Fruit fly (Drosophila melanogaster) whole organism, embryonic: ENCODE measurements around the gene Fgop2.

Experiments used
- CG10147 ChIP-seq: fragments of 200-800 bp; sonication (Bioruptor generic); optimal IDR thresholded peaks from 2 replicates; lab custom pipeline; 2019; ENCODE audit warnings: missing biosample characterization, mild to moderate bottlenecking, missing genetic modification characterization, moderate library complexity
- CG10274 ChIP-seq: fragments of 200-800 bp; sonication (Bioruptor generic); optimal IDR thresholded peaks from 3 replicates; lab custom pipeline; 2017; ENCODE audit warnings: missing biosample characterization, mild to moderate bottlenecking, missing genetic modification characterization
- CG12769 ChIP-seq: fragments of 200-800 bp; sonication (Bioruptor generic); optimal IDR thresholded peaks from 2 replicates; lab custom pipeline; 2019; ENCODE audit warnings: missing biosample characterization, mild to moderate bottlenecking, missing genetic modification characterization, moderate library complexity
- CG13624 ChIP-seq: fragments of 200-800 bp; sonication (Bioruptor generic); optimal IDR thresholded peaks from 2 replicates; lab custom pipeline; 2016; ENCODE audit warnings: missing biosample characterization, missing genetic modification characterization
- CG15479 ChIP-seq: fragments of 200-800 bp; sonication (Bioruptor generic); optimal IDR thresholded peaks from 3 replicates; lab custom pipeline; 2019; ENCODE audit warnings: missing biosample characterization, mild to moderate bottlenecking, missing genetic modification characterization, moderate library complexity
- CG15514 ChIP-seq: fragments of 200-800 bp; sonication (Bioruptor generic); optimal IDR thresholded peaks from 3 replicates; lab custom pipeline; 2017; ENCODE audit warnings: missing biosample characterization, missing genetic modification characterization, mild to moderate bottlenecking, moderate library complexity, missing genetic modification reagents
- CG16813 ChIP-seq: fragments of 200-800 bp; sonication (Bioruptor generic); IDR thresholded peaks from 3 replicates; pipeline ENCODE4 v1.3.6; 2022; ENCODE audit warnings: missing biosample characterization, missing genetic modification characterization; ENCODE audit not compliant: partially characterized antibody
- CG16815 ChIP-seq: fragments of 200-800 bp; sonication (Bioruptor generic); optimal IDR thresholded peaks from 3 replicates; lab custom pipeline; 2017; ENCODE audit warnings: missing biosample characterization, mild to moderate bottlenecking, missing genetic modification characterization
- CG17186 ChIP-seq: fragments of 200-800 bp; sonication (Bioruptor generic); optimal IDR thresholded peaks from 3 replicates; lab custom pipeline; 2017; ENCODE audit warnings: missing biosample characterization, missing genetic modification reagents, missing genetic modification characterization
- CG17359 ChIP-seq: fragments of 200-800 bp; sonication (Bioruptor generic); optimal IDR thresholded peaks from 3 replicates; lab custom pipeline; 2018; ENCODE audit warnings: missing biosample characterization, mild to moderate bottlenecking, missing genetic modification characterization, moderate library complexity
- CG17568 ChIP-seq: fragments of 200-800 bp; sonication (Bioruptor generic); optimal IDR thresholded peaks from 2 replicates; lab custom pipeline; 2018; ENCODE audit warnings: missing biosample characterization, mild to moderate bottlenecking, missing genetic modification characterization, moderate library complexity
- CG17829 ChIP-seq: fragments of 200-800 bp; optimal IDR thresholded peaks from 2 replicates; lab custom pipeline; 2019; ENCODE audit warnings: missing biosample characterization, mild to moderate bottlenecking, missing genetic modification characterization, moderate library complexity
- CG3163 ChIP-seq: fragments of 200-800 bp; sonication (Bioruptor generic); optimal IDR thresholded peaks from 3 replicates; lab custom pipeline; 2016; ENCODE audit warnings: missing biosample characterization, missing genetic modification characterization
- CG5245 ChIP-seq: fragments of 200-800 bp; sonication (Bioruptor generic); optimal IDR thresholded peaks from 3 replicates; lab custom pipeline; 2016; ENCODE audit warnings: missing biosample characterization, missing genetic modification characterization
- CG6175 ChIP-seq: fragments of 200-800 bp; sonication (Bioruptor generic); IDR thresholded peaks from 3 replicates; pipeline ENCODE4 v1.3.6; 2022; ENCODE audit warnings: missing biosample characterization, missing genetic modification characterization
- CG6683 ChIP-seq: fragments of 200-800 bp; sonication (Bioruptor generic); optimal IDR thresholded peaks from 2 replicates; lab custom pipeline; 2017; ENCODE audit warnings: missing biosample characterization, mild to moderate bottlenecking, missing genetic modification characterization, missing genetic modification reagents
- CG8290 ChIP-seq, 3 experiments: fragments of 200-800 bp; sonication (Bioruptor generic); optimal IDR thresholded peaks; 2 replicates each; lab custom pipeline; 2016 to 2019; ENCODE audit warnings: missing biosample characterization in 3 of 3, missing genetic modification characterization in 3 of 3, mild to moderate bottlenecking in 2 of 3, moderate library complexity in 1 of 3
- CG8944 ChIP-seq: fragments of 200-800 bp; sonication (Bioruptor generic); optimal IDR thresholded peaks from 3 replicates; lab custom pipeline; 2016; ENCODE audit warnings: missing biosample characterization, missing genetic modification characterization
- CG9437 ChIP-seq: fragments of 200-800 bp; sonication (Bioruptor generic); optimal IDR thresholded peaks from 2 replicates; lab custom pipeline; 2018; ENCODE audit warnings: missing biosample characterization, mild to moderate bottlenecking, missing genetic modification characterization
- Dip3 ChIP-seq: fragments of 200-800 bp; sonication (Bioruptor generic); optimal IDR thresholded peaks from 3 replicates; lab custom pipeline; 2016; ENCODE audit warnings: missing biosample characterization, missing genetic modification characterization
- Dref ChIP-seq: fragments of 200-800 bp; sonication (Bioruptor generic); IDR thresholded peaks from 2 replicates; pipeline ENCODE4 v1.3.6; 2022; ENCODE audit warnings: missing biosample characterization, missing genetic modification characterization
- E2f2 ChIP-seq: fragments of 200-800 bp; sonication (Bioruptor generic); IDR thresholded peaks from 2 replicates; pipeline ENCODE4 v1.3.6; 2022; ENCODE audit warnings: missing biosample characterization, missing genetic modification characterization
- Hey ChIP-seq: fragments of 200-800 bp; sonication (Bioruptor generic); optimal IDR thresholded peaks from 3 replicates; lab custom pipeline; 2018; ENCODE audit warnings: missing biosample characterization, mild to moderate bottlenecking, missing genetic modification characterization
- Hmx ChIP-seq: fragments of 200-800 bp; sonication (Bioruptor generic); optimal IDR thresholded peaks from 2 replicates; lab custom pipeline; 2016; ENCODE audit warnings: missing biosample characterization, missing genetic modification characterization
- Nf-YA ChIP-seq: fragments of 200-800 bp; sonication (Bioruptor generic); IDR thresholded peaks from 2 replicates; pipeline ENCODE4 v1.3.6; 2022; ENCODE audit warnings: missing biosample characterization, missing genetic modification characterization
- Nf-YC ChIP-seq: fragments of 200-800 bp; optimal IDR thresholded peaks from 3 replicates; lab custom pipeline; 2019; ENCODE audit warnings: missing biosample characterization, mild to moderate bottlenecking, missing genetic modification characterization, moderate library complexity
- Scr ChIP-seq: fragments of 200-800 bp; sonication (Bioruptor generic); IDR thresholded peaks from 2 replicates; pipeline ENCODE4 v1.3.6; 2022; ENCODE audit warnings: missing biosample characterization, missing genetic modification characterization; ENCODE audit not compliant: partially characterized antibody
- Xrp1 ChIP-seq: fragments of 200-800 bp; sonication (Bioruptor generic); IDR thresholded peaks from 2 replicates; pipeline ENCODE4 v1.3.6; 2022; ENCODE audit warnings: missing biosample characterization, missing genetic modification characterization
- bsh ChIP-seq, 2 experiments: fragments of 200-800 bp; sonication (Bioruptor generic); optimal IDR thresholded peaks; 2 replicates each; lab custom pipeline; 2017 to 2018; ENCODE audit warnings: mild to moderate bottlenecking in 2 of 2, missing biosample characterization in 2 of 2, missing genetic modification characterization in 2 of 2, moderate library complexity in 1 of 2
- cg ChIP-seq: fragments of 200-800 bp; sonication (Bioruptor generic); optimal IDR thresholded peaks from 3 replicates; lab custom pipeline; 2019; ENCODE audit warnings: missing biosample characterization, mild to moderate bottlenecking, missing genetic modification characterization, moderate library complexity
- chm ChIP-seq: fragments of 200-800 bp; sonication (Bioruptor generic); IDR thresholded peaks from 2 replicates; pipeline ENCODE4 v1.3.6; 2022; ENCODE audit warnings: missing biosample characterization, missing genetic modification characterization
- en ChIP-seq: fragments of 200-800 bp; sonication (Bioruptor generic); optimal IDR thresholded peaks from 2 replicates; lab custom pipeline; 2016; ENCODE audit warnings: missing biosample characterization, missing genetic modification characterization
- fd64A ChIP-seq: fragments of 200-800 bp; sonication (Bioruptor generic); optimal IDR thresholded peaks from 3 replicates; lab custom pipeline; 2018; ENCODE audit warnings: missing biosample characterization, mild to moderate bottlenecking, missing genetic modification characterization
- gfzf ChIP-seq: fragments of 200-800 bp; sonication (Bioruptor generic); optimal IDR thresholded peaks from 2 replicates; lab custom pipeline; 2016; ENCODE audit warnings: missing biosample characterization, mild to moderate bottlenecking, missing genetic modification characterization, moderate library complexity
- gsb-n ChIP-seq: fragments of 200-800 bp; sonication (Bioruptor generic); optimal IDR thresholded peaks from 3 replicates; lab custom pipeline; 2018; ENCODE audit warnings: missing biosample characterization, mild to moderate bottlenecking, missing genetic modification characterization
- lab ChIP-seq: fragments of 200-800 bp; sonication (Bioruptor generic); optimal IDR thresholded peaks from 3 replicates; lab custom pipeline; 2017; ENCODE audit warnings: missing biosample characterization, missing genetic modification characterization, mild to moderate bottlenecking, moderate library complexity, missing genetic modification reagents
- lilli ChIP-seq: fragments of 200-800 bp; sonication (Bioruptor generic); optimal IDR thresholded peaks from 3 replicates; lab custom pipeline; 2016; ENCODE audit warnings: missing biosample characterization, missing genetic modification characterization
- nau ChIP-seq: fragments of 200-800 bp; sonication (Bioruptor generic); optimal IDR thresholded peaks from 3 replicates; lab custom pipeline; 2017; ENCODE audit warnings: missing biosample characterization, mild to moderate bottlenecking, missing genetic modification characterization, missing genetic modification reagents
- pros ChIP-seq: fragments of 200-800 bp; sonication (Bioruptor generic); optimal IDR thresholded peaks from 3 replicates; lab custom pipeline; 2019; ENCODE audit warnings: missing biosample characterization, mild to moderate bottlenecking, missing genetic modification characterization, moderate library complexity
- psq ChIP-seq: fragments of 200-800 bp; sonication (Bioruptor generic); optimal IDR thresholded peaks from 2 replicates; lab custom pipeline; 2017; ENCODE audit warnings: missing biosample characterization, missing genetic modification characterization
- repo ChIP-seq: fragments of 200-800 bp; sonication (Bioruptor generic); optimal IDR thresholded peaks from 2 replicates; lab custom pipeline; 2016; ENCODE audit warnings: missing biosample characterization, missing genetic modification characterization
- sd ChIP-seq: fragments of 200-800 bp; sonication (Bioruptor generic); optimal IDR thresholded peaks from 3 replicates; lab custom pipeline; 2018; ENCODE audit warnings: missing biosample characterization, mild to moderate bottlenecking, missing genetic modification characterization, moderate library complexity
- sens ChIP-seq: fragments of 200-800 bp; sonication (Bioruptor generic); peaks from one replicate; lab custom pipeline; 2016; ENCODE audit warnings: missing biosample characterization, missing genetic modification characterization
- sqz ChIP-seq: fragments of 200-800 bp; sonication (Bioruptor generic); optimal IDR thresholded peaks from 3 replicates; lab custom pipeline; 2018; ENCODE audit warnings: missing biosample characterization, mild to moderate bottlenecking, missing genetic modification characterization
- toy ChIP-seq: fragments of 200-800 bp; sonication (Bioruptor generic); IDR thresholded peaks from 2 replicates; pipeline ENCODE4 v1.3.6; 2022; ENCODE audit warnings: missing biosample characterization, missing genetic modification characterization
- trem ChIP-seq: fragments of 200-800 bp; optimal IDR thresholded peaks from 3 replicates; lab custom pipeline; 2019; ENCODE audit warnings: missing biosample characterization, mild to moderate bottlenecking, missing genetic modification characterization, moderate library complexity
- twi ChIP-seq: fragments of 200-800 bp; optimal IDR thresholded peaks from 2 replicates; lab custom pipeline; 2019; ENCODE audit warnings: missing biosample characterization, mild to moderate bottlenecking, missing genetic modification characterization, moderate library complexity
- zf30C ChIP-seq: fragments of 200-800 bp; sonication (Bioruptor generic); optimal IDR thresholded peaks from 3 replicates; lab custom pipeline; 2018; ENCODE audit warnings: missing biosample characterization, mild to moderate bottlenecking, missing genetic modification characterization

Fgop2 gene

DNA sequence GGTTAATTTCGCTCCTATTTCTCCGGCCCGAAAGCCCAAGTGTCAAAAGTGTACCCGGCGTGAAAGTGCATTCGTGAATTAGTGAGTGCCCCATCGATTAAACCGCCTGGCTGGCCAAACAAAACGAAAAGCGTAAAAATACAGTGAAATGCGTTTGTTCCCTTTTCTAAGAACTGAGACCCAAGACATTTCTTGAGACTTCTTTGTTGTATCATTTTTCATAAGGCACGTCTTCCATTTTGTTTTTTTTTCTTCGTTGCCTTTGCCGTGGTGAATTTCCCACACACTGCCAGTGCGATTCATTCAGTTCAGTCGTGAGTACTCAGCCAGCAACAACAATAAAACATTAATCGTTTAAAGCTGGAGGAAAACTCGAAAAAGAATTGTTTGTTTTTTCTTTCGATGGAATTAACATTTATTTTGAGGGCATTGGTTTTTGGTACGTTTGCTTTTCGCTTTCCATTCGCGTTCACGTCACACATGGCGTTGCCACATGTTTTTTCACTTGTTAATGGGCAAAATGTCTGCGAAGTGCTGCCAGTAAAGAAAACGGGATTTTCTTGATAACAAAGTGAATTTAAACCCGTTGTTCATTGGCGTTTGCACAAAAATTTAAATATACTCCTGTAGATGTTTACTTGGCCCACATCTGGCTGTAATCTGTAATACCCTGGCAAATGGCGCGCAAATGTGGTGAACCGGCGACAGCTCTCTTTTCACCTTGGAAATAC is 23.6 kb downstream of the Fgop2 start (continued):
- TF ChIP-seq nau (GFP tag; lab: Kevin White, UChicago) (no peak), en (GFP tag; lab: Kevin White, UChicago) (no peak), pros (GFP tag; lab: Kevin White, UChicago) (peak; percentile 95), lilli (GFP tag; lab: Kevin White, UChicago) (peak; percentile 37), E2f2 (GFP tag; lab: Robert Waterston, UW) (0 out of 2 replicates have a peak, but pooled peaks have one; percentile 12), CG15479 (GFP tag; lab: Kevin White, UChicago) (peak; percentile 57), fd64A (no peak), CG12769 (tag; lab: Kevin White, UChicago) (peak; percentile 50), CG9437 (GFP tag; lab: Kevin White, UChicago) (peak; percentile 99), CG8290 (GFP tag; optimal IDR thresholded peaks at IDR 0.05; lab: Kevin White, UChicago) (no peak), CG8290 (tag; optimal IDR thresholded peaks at IDR 0.05; lab: Kevin White, UChicago) (peak in 1 of 2 experiments; percentile 18), CG15514 (GFP tag; lab: Kevin White, UChicago) (peak; percentile 29), psq (GFP tag; lab: Kevin White, UChicago) (peak; percentile 78), gsb-n (tag; lab: Kevin White, UChicago) (peak; percentile 16), Scr (GFP tag; lab: Robert Waterston, UW) (no peak), CG17359 (tag; lab: Kevin White, UChicago) (peak; percentile 14), sqz (GFP tag; lab: Kevin White, UChicago) (peak; percentile 65), CG16813 (GFP tag; lab: Robert Waterston, UW) (no peak), chm (peak; percentile 2; the same call in 1 of the 2 replicates), CG17186 (peak; percentile 22), lab (GFP tag; lab: Kevin White, UChicago) (no peak), sens (GFP tag; lab: Kevin White, UChicago) (peak; percentile 88), Hmx (peak; percentile 41), bsh (GFP tag; optimal IDR thresholded peaks at IDR 0.05; lab: Kevin White, UChicago) (peak in 1 of 2 experiments; percentile 7), Xrp1 (GFP tag; lab: Robert Waterston, UW) (no peak), trem (peak; percentile 30), CG10147 (peak; percentile 51), CG17829 (peak; percentile 8)
- TF ChIP-seq, all 482 proteins: peak for 54

DNA sequence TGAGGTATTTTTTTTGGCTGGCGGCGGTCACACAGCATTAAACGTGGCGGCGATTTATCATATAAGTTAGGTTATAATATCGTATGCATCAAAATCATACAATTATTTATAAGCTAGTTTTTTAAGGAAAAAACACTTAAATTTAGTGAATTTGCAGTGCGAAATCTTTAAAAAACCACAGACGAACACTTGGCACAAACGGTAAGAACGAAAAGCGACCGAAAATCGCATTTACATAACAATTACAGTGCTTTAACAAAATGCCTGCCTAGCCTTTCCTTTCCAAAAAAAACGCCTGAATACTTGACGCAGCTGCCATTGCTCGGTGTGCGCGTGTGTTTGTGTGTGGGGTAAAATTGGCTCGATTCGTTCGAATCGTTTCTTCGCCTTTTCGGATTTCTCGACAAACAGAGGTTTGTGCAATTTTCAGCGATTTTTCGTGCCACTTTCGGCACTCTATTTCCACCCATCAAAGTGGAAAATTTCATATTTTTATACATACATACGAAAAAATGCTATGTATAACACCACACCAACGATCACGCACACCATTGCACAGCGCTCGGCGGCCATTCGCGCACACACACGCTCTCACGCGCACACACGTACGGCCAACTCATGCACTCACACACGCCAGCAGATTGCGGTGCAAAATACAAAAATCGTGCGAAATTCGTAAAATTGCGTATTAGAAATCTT is 24.3 kb downstream of the Fgop2 start, which contains the start of gene Hrb27C:
Gene Hrb27C (plus strand): TSS at position 44 of the 699 bp plus-strand sequence.
- TF ChIP-seq CG5245 = no peak
- no peak for TF ChIP-seq repo (GFP tag; lab: Kevin White, UChicago)
- TF ChIP-seq Dip3 (GFP tag; lab: Kevin White, UChicago) = no peak
- TF ChIP-seq zf30C (GFP tag; lab: Kevin White, UChicago) = no peak
- TF ChIP-seq CG10274 (GFP tag; lab: Kevin White, UChicago) = no peak
- peak; percentile 11 for TF ChIP-seq CG17568 (GFP tag; lab: Kevin White, UChicago)
- peak; percentile 97 for TF ChIP-seq cg (GFP tag; lab: Kevin White, UChicago)
- TF ChIP-seq toy (GFP tag; lab: Robert Waterston, UW) = no peak
- TF ChIP-seq CG6683 (GFP tag; lab: Kevin White, UChicago) = no peak
- TF ChIP-seq Dref (GFP tag; lab: Robert Waterston, UW) = no peak
- TF ChIP-seq CG16815 (GFP tag; lab: Kevin White, UChicago) = no peak
- TF ChIP-seq sd = peak; percentile 58
- TF ChIP-seq Hey = no peak
- TF ChIP-seq Nf-YC (tag; lab: Kevin White, UChicago) = peak; percentile 43
- TF ChIP-seq Nf-YA = no peak
- no peak for TF ChIP-seq CG3163 (GFP tag; lab: Kevin White, UChicago)
- peak; percentile 26 for TF ChIP-seq gfzf (GFP tag; lab: Kevin White, UChicago)
- TF ChIP-seq twi (tag; lab: Kevin White, UChicago) = no peak
- no peak for TF ChIP-seq CG6175
- peak; percentile 54 for TF ChIP-seq CG13624 (GFP tag; lab: Kevin White, UChicago)
- TF ChIP-seq CG8944 = no peak
